Fruit fly (Drosophila melanogaster) whole organism, wandering third instar larva: ENCODE results near the gene lectin-37Da.
A peak's percentile ranks its signal among the peaks of the same experiment; 100 is the strongest.

Experiments
- Abd-B ChIP-seq: fragments of >200 bp; optimal IDR thresholded peaks from 2 replicates; lab custom pipeline; 2017; ENCODE audit warnings: missing biosample characterization, missing genetic modification characterization
- CG32264 ChIP-seq: fragments of 200-800 bp; sonication (Bioruptor generic); optimal IDR thresholded peaks from 2 replicates; lab custom pipeline; 2016; ENCODE audit warnings: missing biosample characterization, missing genetic modification characterization
- CG9705 ChIP-seq: fragments of 200-800 bp; sonication (Bioruptor generic); optimal IDR thresholded peaks from 2 replicates; lab custom pipeline; 2018; ENCODE audit warnings: missing biosample characterization, mild to moderate bottlenecking, missing genetic modification characterization
- CrebA ChIP-seq: fragments of 200-800 bp; sonication (Bioruptor generic); optimal IDR thresholded peaks from 2 replicates; lab custom pipeline; 2016; ENCODE audit warnings: missing biosample characterization, mild to moderate bottlenecking, missing genetic modification characterization, borderline replicate concordance
- Dfd ChIP-seq: fragments of >200 bp; optimal IDR thresholded peaks from 2 replicates; lab custom pipeline; 2017; ENCODE audit warnings: missing biosample characterization, missing genetic modification characterization
- Dif ChIP-seq: fragments of 200-275, 200-300 bp; sonication (Bioruptor generic); optimal IDR thresholded peaks from 2 replicates; lab custom pipeline; 2018; ENCODE audit warnings: missing biosample characterization, missing genetic modification characterization; ENCODE audit not compliant: partially characterized antibody
- GATAd ChIP-seq: sonication (Bioruptor generic); optimal IDR thresholded peaks from 2 replicates; lab custom pipeline; 2016; ENCODE audit warnings: missing biosample characterization, missing genetic modification characterization
- HLH106 ChIP-seq: fragments of 200-800 bp; optimal IDR thresholded peaks from 3 replicates; lab custom pipeline; 2019; ENCODE audit warnings: missing biosample characterization, mild to moderate bottlenecking, missing genetic modification characterization, moderate library complexity
- Hnf4 ChIP-seq: fragments of 200-800 bp; sonication (Bioruptor generic); optimal IDR thresholded peaks from 2 replicates; lab custom pipeline; 2016; ENCODE audit warnings: missing biosample characterization, mild to moderate bottlenecking, missing genetic modification characterization
- Hr78 ChIP-seq: fragments of >200 bp; optimal IDR thresholded peaks from 2 replicates; lab custom pipeline; 2017; ENCODE audit warnings: missing biosample characterization, missing genetic modification characterization
- Hr83 ChIP-seq: fragments of 200-300 bp; sonication (Bioruptor generic); optimal IDR thresholded peaks from 2 replicates; lab custom pipeline; 2016; ENCODE audit warnings: missing biosample characterization, mild to moderate bottlenecking, missing genetic modification characterization, moderate library complexity; ENCODE audit not compliant: poor library complexity, severe bottlenecking
- Jra ChIP-seq: sonication (Bioruptor generic); optimal IDR thresholded peaks from 2 replicates; lab custom pipeline; 2016; ENCODE audit warnings: missing biosample characterization, missing genetic modification characterization
- Mio ChIP-seq: sonication (Bioruptor generic); optimal IDR thresholded peaks from 2 replicates; lab custom pipeline; 2016; ENCODE audit warnings: missing biosample characterization, missing genetic modification characterization
- Myc ChIP-seq: fragments of >200 bp; optimal IDR thresholded peaks from 2 replicates; lab custom pipeline; 2017
- N ChIP-seq: fragments of >200 bp; optimal IDR thresholded peaks from 2 replicates; lab custom pipeline; 2018; ENCODE audit warnings: missing biosample characterization, missing external identifiers, missing genetic modification characterization
- OdsH ChIP-seq: fragments of 200-800 bp; sonication (Bioruptor generic); optimal IDR thresholded peaks from 2 replicates; lab custom pipeline; 2016; ENCODE audit warnings: missing biosample characterization, mild to moderate bottlenecking, missing genetic modification characterization
- Rel ChIP-seq, 2 experiments: fragments of 200-800 bp; sonication (Bioruptor generic) in 1 of 2; optimal IDR thresholded peaks; 2 replicates in 1 of 2; 3 replicates in 1 of 2; lab custom pipeline; 2016 to 2019; ENCODE audit warnings: mild to moderate bottlenecking in 2 of 2, missing biosample characterization in 2 of 2, missing genetic modification characterization in 2 of 2, moderate library complexity in 1 of 2
- Sp1 ChIP-seq: fragments of 200-800 bp; sonication (Bioruptor generic); optimal IDR thresholded peaks from 3 replicates; lab custom pipeline; 2019; ENCODE audit warnings: missing biosample characterization, mild to moderate bottlenecking, missing genetic modification characterization, moderate library complexity
- Vsx2 ChIP-seq: fragments of 200-300, 225-300 bp; sonication (Bioruptor generic); optimal IDR thresholded peaks from 2 replicates; lab custom pipeline; 2018; ENCODE audit warnings: missing biosample characterization, missing genetic modification characterization; ENCODE audit not compliant: partially characterized antibody
- br ChIP-seq: fragments of 200-800 bp; sonication (Bioruptor generic); optimal IDR thresholded peaks from 2 replicates; lab custom pipeline; 2016; ENCODE audit warnings: missing biosample characterization, missing genetic modification characterization
- brk ChIP-seq: fragments of 200-800 bp; sonication (Bioruptor generic); optimal IDR thresholded peaks from 2 replicates; lab custom pipeline; 2016; ENCODE audit warnings: missing biosample characterization, mild to moderate bottlenecking, missing genetic modification characterization
- dl ChIP-seq, 2 experiments: fragments of 175-275, 200-275 bp in 1 of 2; fragments of 200-275 bp in 1 of 2; sonication (Bioruptor generic); optimal IDR thresholded peaks; lab custom pipeline; 2018; ENCODE audit warnings: mild to moderate bottlenecking in 2 of 2, missing biosample characterization in 2 of 2, missing genetic modification characterization in 2 of 2, moderate library complexity in 2 of 2; ENCODE audit not compliant: partially characterized antibody in 2 of 2, insufficient read depth in 1 of 2
- dmrt93B ChIP-seq: fragments of 200-800 bp; sonication (Bioruptor generic); optimal IDR thresholded peaks from 2 replicates; lab custom pipeline; 2018; ENCODE audit warnings: missing biosample characterization, mild to moderate bottlenecking, missing genetic modification characterization
- dsf ChIP-seq: sonication (Bioruptor generic); optimal IDR thresholded peaks from 2 replicates; lab custom pipeline; 2016; ENCODE audit warnings: missing biosample characterization, missing genetic modification characterization, borderline replicate concordance
- ey ChIP-seq: fragments of 200-800 bp; sonication (Bioruptor generic); optimal IDR thresholded peaks from 2 replicates; lab custom pipeline; 2016; ENCODE audit warnings: missing biosample characterization, missing genetic modification characterization
- foxo ChIP-seq, 2 experiments: fragments of 200-800 bp; sonication (Bioruptor generic); optimal IDR thresholded peaks; 2 replicates in 1 of 2; 3 replicates in 1 of 2; lab custom pipeline; 2016 to 2017; ENCODE audit warnings: missing biosample characterization in 2 of 2, missing genetic modification characterization in 2 of 2
- fru ChIP-seq: fragments of 200-800 bp; sonication (Bioruptor generic); optimal IDR thresholded peaks from 3 replicates; lab custom pipeline; 2016; ENCODE audit warnings: missing biosample characterization, mild to moderate bottlenecking, missing genetic modification characterization
- h ChIP-seq: fragments of 200-800 bp; sonication (Bioruptor generic); optimal IDR thresholded peaks from 3 replicates; lab custom pipeline; 2016; ENCODE audit warnings: missing biosample characterization, mild to moderate bottlenecking, missing genetic modification characterization
- jim ChIP-seq: fragments of 175-275, 200-325 bp; sonication (Bioruptor generic); optimal IDR thresholded peaks from 2 replicates; lab custom pipeline; 2016; ENCODE audit warnings: missing biosample characterization, mild to moderate bottlenecking, missing genetic modification characterization
- lola ChIP-seq: fragments of >200 bp; optimal IDR thresholded peaks from 2 replicates; lab custom pipeline; 2017; ENCODE audit warnings: missing biosample characterization, missing genetic modification characterization
- pan ChIP-seq: fragments of >200 bp; optimal IDR thresholded peaks from 2 replicates; lab custom pipeline; 2017
- psq ChIP-seq: fragments of 200-800 bp; sonication (Bioruptor generic); optimal IDR thresholded peaks from 3 replicates; lab custom pipeline; 2017; ENCODE audit warnings: missing biosample characterization, mild to moderate bottlenecking, missing genetic modification characterization, moderate library complexity
- rgr ChIP-seq: fragments of 200-800 bp; sonication (Bioruptor generic); optimal IDR thresholded peaks from 3 replicates; lab custom pipeline; 2016; ENCODE audit warnings: missing biosample characterization, mild to moderate bottlenecking, missing genetic modification characterization
- sage ChIP-seq: fragments of 200-800 bp; sonication (Bioruptor generic); optimal IDR thresholded peaks from 2 replicates; lab custom pipeline; 2016; ENCODE audit warnings: missing biosample characterization, mild to moderate bottlenecking, missing genetic modification characterization
- sv ChIP-seq: fragments of 200-800 bp; sonication (Bioruptor generic); optimal IDR thresholded peaks from 3 replicates; lab custom pipeline; 2016; ENCODE audit warnings: missing biosample characterization, missing genetic modification characterization
- tai ChIP-seq: sonication (Bioruptor generic); optimal IDR thresholded peaks from 2 replicates; lab custom pipeline; 2016; ENCODE audit warnings: missing biosample characterization, missing genetic modification characterization
- usp ChIP-seq: fragments of >200 bp; optimal IDR thresholded peaks from 2 replicates; lab custom pipeline; 2017; ENCODE audit warnings: missing biosample characterization, missing genetic modification characterization
- woc ChIP-seq: sonication (Bioruptor generic); optimal IDR thresholded peaks from 2 replicates; lab custom pipeline; 2016; ENCODE audit warnings: missing biosample characterization, mild to moderate bottlenecking, missing genetic modification characterization

Gene lectin-37Da

dm6 chr2L:19439598-19440230 lies 21.6 kb downstream of the lectin-37Da start:
- TF ChIP-seq sv (GFP tag; lab: Kevin White, UChicago), result peak; percentile 80
- TF ChIP-seq ey, result peak; percentile 83
- no peak for TF ChIP-seq Dif (GFP tag; lab: Kevin White, UChicago)
- TF ChIP-seq Abd-B (GFP tag; lab: Kevin White, UChicago), result no peak
- TF ChIP-seq brk (GFP tag; lab: Kevin White, UChicago), result no peak
- TF ChIP-seq foxo (GFP tag; optimal IDR thresholded peaks at IDR 0.05; lab: Kevin White, UChicago), result peak in 1 of 2 experiments; percentile 43
- TF ChIP-seq Hr83 (GFP tag; lab: Kevin White, UChicago), result no peak
- peak; percentile 35 for TF ChIP-seq Sp1 (GFP tag; lab: Kevin White, UChicago)
- TF ChIP-seq usp (GFP tag; lab: Kevin White, UChicago), result no peak
- TF ChIP-seq Hnf4 (GFP tag; lab: Kevin White, UChicago), result peak; percentile 2
- TF ChIP-seq GATAd (GFP tag; lab: Kevin White, UChicago), result peak; percentile 71
- no peak for TF ChIP-seq Dfd (GFP tag; lab: Kevin White, UChicago)
- TF ChIP-seq psq (GFP tag; lab: Kevin White, UChicago), result peak; percentile 44
- TF ChIP-seq dmrt93B (GFP tag; lab: Kevin White, UChicago), result no peak
- peak; percentile 84 for TF ChIP-seq rgr (GFP tag; lab: Kevin White, UChicago)
- no peak for TF ChIP-seq dl (GFP tag; optimal IDR thresholded peaks at IDR 0.05; lab: Kevin White, UChicago; ENCODE audit: insufficient read depth in 1 of 2, partially characterized antibody in 2 of 2)
- TF ChIP-seq woc (GFP tag; lab: Kevin White, UChicago), result no peak
- TF ChIP-seq HLH106 (tag; lab: Kevin White, UChicago), result peak; percentile 56
- no peak for TF ChIP-seq N (GFP tag; lab: Kevin White, UChicago)
- no peak for TF ChIP-seq Vsx2 (GFP tag; lab: Kevin White, UChicago)
- no peak for TF ChIP-seq sage (GFP tag; lab: Kevin White, UChicago)
- peak; percentile 74 for TF ChIP-seq OdsH (GFP tag; lab: Kevin White, UChicago)
- no peak for TF ChIP-seq pan
- TF ChIP-seq Mio, result no peak
- TF ChIP-seq jim (GFP tag; lab: Kevin White, UChicago), result no peak
- no peak for TF ChIP-seq Jra (GFP tag; lab: Kevin White, UChicago)
- peak; percentile 67 for TF ChIP-seq h (GFP tag; lab: Kevin White, UChicago)
- TF ChIP-seq Myc (lab: Kevin White, UChicago), result no peak
- no peak for TF ChIP-seq CG9705 (GFP tag; lab: Kevin White, UChicago)
- no peak for TF ChIP-seq tai (GFP tag; lab: Kevin White, UChicago)
- TF ChIP-seq br (GFP tag; lab: Kevin White, UChicago), result no peak
- TF ChIP-seq lola (GFP tag; lab: Kevin White, UChicago), result no peak
- TF ChIP-seq CG32264 (GFP tag; lab: Kevin White, UChicago), result no peak
- TF ChIP-seq Hr78 (GFP tag; lab: Kevin White, UChicago), result no peak
- no peak for TF ChIP-seq dsf (GFP tag; lab: Kevin White, UChicago)
- TF ChIP-seq fru, result peak; percentile 7
- TF ChIP-seq Rel (GFP tag; optimal IDR thresholded peaks at IDR 0.05; lab: Kevin White, UChicago), result no peak
- no peak for TF ChIP-seq Rel (tag; optimal IDR thresholded peaks at IDR 0.05; lab: Kevin White, UChicago)
- TF ChIP-seq CrebA (GFP tag; lab: Kevin White, UChicago), result no peak

- TF ChIP-seq usp (GFP tag; lab: Kevin White, UChicago) (no peak), sage (GFP tag; lab: Kevin White, UChicago) (no peak), HLH106 (tag; lab: Kevin White, UChicago) (no peak), Hr83 (GFP tag; lab: Kevin White, UChicago) (no peak), jim (GFP tag; lab: Kevin White, UChicago) (no peak), dsf (GFP tag; lab: Kevin White, UChicago) (no peak), Dif (GFP tag; lab: Kevin White, UChicago) (no peak), Abd-B (GFP tag; lab: Kevin White, UChicago) (no peak), Myc (lab: Kevin White, UChicago) (no peak), Rel (GFP tag; optimal IDR thresholded peaks at IDR 0.05; lab: Kevin White, UChicago) (no peak), Rel (tag; optimal IDR thresholded peaks at IDR 0.05; lab: Kevin White, UChicago) (no peak), Dfd (GFP tag; lab: Kevin White, UChicago) (no peak), Mio (no peak), dmrt93B (GFP tag; lab: Kevin White, UChicago) (no peak), psq (GFP tag; lab: Kevin White, UChicago) (no peak), CG32264 (GFP tag; lab: Kevin White, UChicago) (no peak), rgr (GFP tag; lab: Kevin White, UChicago) (no peak), pan (no peak), br (GFP tag; lab: Kevin White, UChicago) (no peak)
These were observed 22.2 kb downstream of the lectin-37Da start for dm6 chr2L:19440285-19440684.
